Worm (Caenorhabditis elegans) whole organism, L3 larva: ENCODE results near the gene srg-7.

Experiments used
- ZK546.5 ChIP-seq: sonication (generic microtip); optimal IDR thresholded peaks from 2 replicates; lab custom pipeline; 2017; ENCODE audit warnings: missing biosample characterization, missing genetic modification characterization
- aly-2 ChIP-seq: fragments of 150-350 bp; optimal IDR thresholded peaks from 2 replicates; lab custom pipeline; 2014; ENCODE audit warnings: missing biosample characterization, missing genetic modification characterization
- ama-1 ChIP-seq: fragments of 150-350 bp; optimal IDR thresholded peaks from 2 replicates; lab custom pipeline; 2018
- ceh-28 ChIP-seq: fragments of 150-350 bp; optimal IDR thresholded peaks from 2 replicates; lab custom pipeline; 2014; ENCODE audit warnings: missing biosample characterization, missing genetic modification reagents, missing genetic modification characterization
- ceh-82 ChIP-seq: fragments of 150-350 bp; optimal IDR thresholded peaks from 2 replicates; lab custom pipeline; 2014; ENCODE audit warnings: missing biosample characterization, missing genetic modification characterization
- daf-12 ChIP-seq: fragments of 150-350 bp; optimal IDR thresholded peaks from 2 replicates; lab custom pipeline; 2014; ENCODE audit warnings: missing biosample characterization, missing genetic modification reagents, missing genetic modification characterization
- elt-2 ChIP-seq: sonication (generic microtip); optimal IDR thresholded peaks from 2 replicates; lab custom pipeline; 2016; ENCODE audit warnings: missing genetic modification reagents, mild to moderate bottlenecking, missing genetic modification characterization, missing compliant biosample characterization
- elt-3 ChIP-seq, 3 experiments: fragments of 150-350 bp in 1 of 3; sonication (generic microtip) in 2 of 3; optimal IDR thresholded peaks; 2 replicates in 2 of 3; 4 replicates in 1 of 3; lab custom pipeline; 2014 to 2017; ENCODE audit warnings: missing biosample characterization in 3 of 3, missing genetic modification characterization in 3 of 3
- eor-1 ChIP-seq, 2 experiments: fragments of 150-350 bp; optimal IDR thresholded peaks; 2 replicates each; lab custom pipeline; 2014 to 2018; ENCODE audit warnings: missing biosample characterization in 2 of 2, missing genetic modification characterization in 2 of 2
- fkh-10 ChIP-seq: sonication (generic microtip); optimal IDR thresholded peaks from 2 replicates; lab custom pipeline; 2017; ENCODE audit warnings: missing biosample characterization, missing genetic modification reagents, missing genetic modification characterization
- hmg-11 ChIP-seq: sonication (generic microtip); optimal IDR thresholded peaks from 2 replicates; lab custom pipeline; 2016; ENCODE audit warnings: missing genetic modification characterization, missing compliant biosample characterization
- jun-1 ChIP-seq: fragments of 150-350 bp; optimal IDR thresholded peaks from 2 replicates; lab custom pipeline; 2014; ENCODE audit warnings: missing biosample characterization, missing genetic modification reagents, missing genetic modification characterization
- mdl-1 ChIP-seq: fragments of 150-350 bp; optimal IDR thresholded peaks from 2 replicates; lab custom pipeline; 2014; ENCODE audit warnings: missing biosample characterization, missing genetic modification characterization
- mml-1 ChIP-seq: fragments of 150-350 bp; sonication (generic microtip); optimal IDR thresholded peaks from 3 replicates; lab custom pipeline; 2014; ENCODE audit warnings: missing biosample characterization, missing genetic modification characterization
- nfya-1 ChIP-seq: sonication (generic microtip); optimal IDR thresholded peaks from 2 replicates; lab custom pipeline; 2017; ENCODE audit warnings: missing genetic modification characterization, mild to moderate bottlenecking, missing compliant biosample characterization, antibody characterized with exemption, moderate library complexity; ENCODE audit not compliant: insufficient read depth
- nhr-11 ChIP-seq: fragments of 150-350 bp; optimal IDR thresholded peaks from 2 replicates; lab custom pipeline; 2014; ENCODE audit warnings: missing biosample characterization, missing genetic modification characterization
- nhr-23 ChIP-seq: fragments of 150-350 bp; optimal IDR thresholded peaks from 2 replicates; lab custom pipeline; 2014; ENCODE audit warnings: missing biosample characterization, missing genetic modification reagents, missing genetic modification characterization
- nhr-237 ChIP-seq: fragments of 150-350 bp; optimal IDR thresholded peaks from 2 replicates; lab custom pipeline; 2014; ENCODE audit warnings: missing biosample characterization, missing genetic modification characterization
- nhr-28 ChIP-seq: fragments of 150-350 bp; optimal IDR thresholded peaks from 2 replicates; lab custom pipeline; 2014; ENCODE audit warnings: missing biosample characterization, missing genetic modification characterization
- nhr-67 ChIP-seq: fragments of 150-350 bp; optimal IDR thresholded peaks from 2 replicates; lab custom pipeline; 2014; ENCODE audit warnings: missing biosample characterization, missing genetic modification characterization
- nhr-76 ChIP-seq: fragments of 150-350 bp; sonication (generic microtip); optimal IDR thresholded peaks from 5 replicates; lab custom pipeline; 2014; ENCODE audit warnings: missing biosample characterization, missing genetic modification characterization
- nhr-77 ChIP-seq: fragments of 150-350 bp; optimal IDR thresholded peaks from 2 replicates; lab custom pipeline; 2014; ENCODE audit warnings: missing biosample characterization, missing genetic modification characterization
- pha-4 ChIP-seq: fragments of 150-350 bp; optimal IDR thresholded peaks from 2 replicates; lab custom pipeline; 2014; ENCODE audit warnings: missing biosample characterization, missing genetic modification reagents, missing genetic modification characterization
- sea-2 ChIP-seq: fragments of 150-350 bp; sonication (generic microtip); optimal IDR thresholded peaks from 4 replicates; lab custom pipeline; 2014; ENCODE audit warnings: missing biosample characterization, missing genetic modification reagents, missing genetic modification characterization
- skn-1 ChIP-seq: fragments of 150-350 bp; optimal IDR thresholded peaks from 2 replicates; lab custom pipeline; 2014; ENCODE audit warnings: missing biosample characterization, missing genetic modification characterization
- snpc-4 ChIP-seq: fragments of 150-350 bp; optimal IDR thresholded peaks from 2 replicates; lab custom pipeline; 2014; ENCODE audit warnings: missing biosample characterization, missing genetic modification characterization
- tbx-2 ChIP-seq: sonication (generic microtip); optimal IDR thresholded peaks from 2 replicates; lab custom pipeline; 2016; ENCODE audit warnings: mild to moderate bottlenecking, missing genetic modification characterization, missing compliant biosample characterization
- unc-39 ChIP-seq: sonication (generic microtip); optimal IDR thresholded peaks from 4 replicates; lab custom pipeline; 2017; ENCODE audit warnings: missing biosample characterization, missing genetic modification characterization
- unc-62 ChIP-seq: fragments of 150-350 bp; sonication (generic microtip); optimal IDR thresholded peaks from 4 replicates; lab custom pipeline; 2014; ENCODE audit warnings: missing biosample characterization, missing genetic modification reagents, missing genetic modification characterization
- zag-1 ChIP-seq: fragments of 150-350 bp; optimal IDR thresholded peaks from 2 replicates; lab custom pipeline; 2014; ENCODE audit warnings: missing biosample characterization, missing genetic modification characterization
- ztf-11 ChIP-seq: fragments of 150-350 bp; optimal IDR thresholded peaks from 2 replicates; lab custom pipeline; 2014; ENCODE audit warnings: missing biosample characterization, missing genetic modification characterization
- ztf-4 ChIP-seq: fragments of 150-350 bp; optimal IDR thresholded peaks from 2 replicates; lab custom pipeline; 2014; ENCODE audit warnings: missing biosample characterization, missing genetic modification characterization

The srg-7 gene

ce11 chrIII:6268061-6268460 is at the start of gene srg-7:
Gene srg-7, minus strand, starts transcription at chrIII:6268161.
- TF ChIP-seq nhr-67 (tag; lab: Kevin White, UChicago), result no peak
- TF ChIP-seq tbx-2, result no peak
- TF ChIP-seq fkh-10 (GFP tag; lab: Kevin White, UChicago), result no peak
- TF ChIP-seq ceh-82 (tag; lab: Kevin White, UChicago), result no peak
- no peak for TF ChIP-seq ama-1
- TF ChIP-seq sea-2 (GFP tag; lab: Kevin White, UChicago), result no peak
- TF ChIP-seq hmg-11 (tag; lab: Kevin White, UChicago), result no peak
- TF ChIP-seq mml-1 (tag; lab: Kevin White, UChicago), result no peak
- TF ChIP-seq eor-1 (tag; optimal IDR thresholded peaks at IDR 0.05; lab: Kevin White, UChicago), result no peak
- no peak for TF ChIP-seq unc-62
- no peak for TF ChIP-seq aly-2 (tag; lab: Kevin White, UChicago)
- TF ChIP-seq daf-12, result no peak
- no peak for TF ChIP-seq ztf-11 (tag; lab: Kevin White, UChicago)
- TF ChIP-seq pha-4 (tag; lab: Kevin White, UChicago), result no peak
- no peak for TF ChIP-seq ZK546.5 (tag; lab: Kevin White, UChicago)
- TF ChIP-seq elt-3 (tag; optimal IDR thresholded peaks at IDR 0.05; lab: Kevin White, UChicago), result no peak
- TF ChIP-seq nhr-11 (tag; lab: Kevin White, UChicago), result no peak

ce11 chrIII:6317345-6317744 is 49.4 kb upstream of the srg-7 start:
- no peak for TF ChIP-seq mml-1 (tag; lab: Kevin White, UChicago)
- peak; percentile 96 for TF ChIP-seq fkh-10 (GFP tag; lab: Kevin White, UChicago)

- TF ChIP-seq ztf-11 (tag; lab: Kevin White, UChicago), result no peak
- no peak for TF ChIP-seq nhr-67 (tag; lab: Kevin White, UChicago)
- no peak for TF ChIP-seq ZK546.5 (tag; lab: Kevin White, UChicago)
Observed at ce11 chrIII:6316795-6317194, 48.8 kb upstream of the srg-7 start.

- TF ChIP-seq mdl-1 (tag; lab: Kevin White, UChicago) (no peak), mml-1 (tag; lab: Kevin White, UChicago) (no peak), elt-3 (tag; optimal IDR thresholded peaks at IDR 0.05; lab: Kevin White, UChicago) (no peak), zag-1 (tag; lab: Kevin White, UChicago) (no peak), nhr-28 (tag; lab: Kevin White, UChicago) (no peak), nfya-1 (tag; lab: Kevin White, UChicago) (no peak), ama-1 (no peak), jun-1 (tag; lab: Kevin White, UChicago) (no peak), ztf-4 (no peak), elt-2 (tag; lab: Kevin White, UChicago) (no peak), skn-1 (tag; lab: Kevin White, UChicago) (no peak), ceh-28 (tag; lab: Kevin White, UChicago) (no peak), ZK546.5 (tag; lab: Kevin White, UChicago) (no peak), nhr-237 (tag; lab: Kevin White, UChicago) (no peak), unc-39 (tag; lab: Kevin White, UChicago) (no peak), nhr-23 (tag; lab: Kevin White, UChicago) (no peak), aly-2 (tag; lab: Kevin White, UChicago) (no peak)
- TF ChIP-seq, all 47 proteins: peak for 0
Observed at ce11 chrIII:6315515-6315914, 47.6 kb upstream of the srg-7 start.

ce11 chrIII:6312244-6312643 is 44.3 kb upstream of the srg-7 start:
- TF ChIP-seq nhr-76 (tag; lab: Kevin White, UChicago) (no peak), nhr-237 (tag; lab: Kevin White, UChicago) (no peak), nhr-11 (tag; lab: Kevin White, UChicago) (no peak), nhr-23 (tag; lab: Kevin White, UChicago) (no peak), jun-1 (tag; lab: Kevin White, UChicago) (no peak), nhr-77 (tag; lab: Kevin White, UChicago) (no peak), unc-62 (no peak), nhr-28 (tag; lab: Kevin White, UChicago) (no peak), snpc-4 (tag; lab: Kevin White, UChicago) (no peak), aly-2 (tag; lab: Kevin White, UChicago) (no peak), nfya-1 (tag; lab: Kevin White, UChicago) (no peak), ama-1 (no peak), mdl-1 (tag; lab: Kevin White, UChicago) (no peak)
